Fruit fly (Drosophila melanogaster): ENCODE data around the gene CG42710.
A peak's percentile ranks its signal among the peaks of the same experiment; 100 is the strongest.

The CG42710 gene

dm6 chr2L:8735572-8735996, 46.7 kb downstream of the CG42710 start:
- TF ChIP-seq EcR (GFP tag; optimal IDR thresholded peaks at IDR 0.05) (peak in 1 of 2 experiments; percentile 16), psq (optimal IDR thresholded peaks at IDR 0.05) (no peak)

- no peak for TF ChIP-seq CG8478 (optimal IDR thresholded peaks at IDR 0.05)
- TF ChIP-seq pan (optimal IDR thresholded peaks at IDR 0.05) = no peak
- TF ChIP-seq usp (GFP tag; optimal IDR thresholded peaks at IDR 0.05) = no peak
- no peak for TF ChIP-seq Dll (optimal IDR thresholded peaks at IDR 0.05)
- TF ChIP-seq psq (optimal IDR thresholded peaks at IDR 0.05) = no peak
- no peak for TF ChIP-seq EcR (GFP tag; optimal IDR thresholded peaks at IDR 0.05)
These were observed 47.3 kb downstream of the CG42710 start for dm6 chr2L:8734998-8735397.

dm6 chr2L:8734304-8734703, 48.0 kb downstream of the CG42710 start:
- TF ChIP-seq psq (optimal IDR thresholded peaks at IDR 0.05) (no peak), pan (optimal IDR thresholded peaks at IDR 0.05) (no peak)

- TF ChIP-seq EcR (GFP tag; optimal IDR thresholded peaks at IDR 0.05) = no peak
- TF ChIP-seq psq (optimal IDR thresholded peaks at IDR 0.05) = no peak
- no peak for TF ChIP-seq Dll (optimal IDR thresholded peaks at IDR 0.05)
- TF ChIP-seq CG8478 (optimal IDR thresholded peaks at IDR 0.05) = no peak
- TF ChIP-seq pan (optimal IDR thresholded peaks at IDR 0.05) = no peak
These were observed 49.6 kb downstream of the CG42710 start for dm6 chr2L:8732702-8733101.
